Fruit fly (Drosophila melanogaster): ENCODE data around the gene Alp12.

The Alp12 gene

dm6 chr2L:19453381-19453780 lies 29.5 kb downstream of the Alp12 start, which contains the start of gene Top2 (continued):
- TF ChIP-seq Aef1 (GFP tag; IDR thresholded peaks at IDR 0.05) (peak; percentile 39), sug (tag; optimal IDR thresholded peaks at IDR 0.05) (peak; percentile 38), z (GFP tag; IDR thresholded peaks at IDR 0.05) (no peak), CG12659 (GFP tag; optimal IDR thresholded peaks at IDR 0.05) (peak; percentile 79), NFAT (GFP tag; IDR thresholded peaks at IDR 0.05) (peak; percentile 55; the same call in 1 of the 2 replicates), mld (GFP tag; IDR thresholded peaks at IDR 0.05; ENCODE audit: partially characterized antibody) (peak; percentile 68; the same call in 1 of the 3 replicates), pho (GFP tag; optimal IDR thresholded peaks at IDR 0.05) (peak; percentile 55), CG13287 (GFP tag; IDR thresholded peaks at IDR 0.05; ENCODE audit: partially characterized antibody) (peak; percentile 92), lola (GFP tag; optimal IDR thresholded peaks at IDR 0.05) (no peak), esg (GFP tag; conservative IDR thresholded peaks at IDR 0.05) (no peak), CG13296 (GFP tag; optimal IDR thresholded peaks at IDR 0.05) (no peak), CG33213 (GFP tag; optimal IDR thresholded peaks at IDR 0.05) (peak; percentile 86), pita (GFP tag; optimal IDR thresholded peaks at IDR 0.05) (peak; percentile 95), NC2β (GFP tag; optimal IDR thresholded peaks at IDR 0.05) (peak; percentile 33), vnd (GFP tag; IDR thresholded peaks at IDR 0.05; ENCODE audit: partially characterized antibody) (peak; percentile 77), ssp (GFP tag; IDR thresholded peaks at IDR 0.05) (peak; percentile 83), Dek (tag; optimal IDR thresholded peaks at IDR 0.05) (peak; percentile 54), ERR (GFP tag; optimal IDR thresholded peaks at IDR 0.05) (peak; percentile 13), chm (GFP tag; IDR thresholded peaks at IDR 0.05) (0 out of 2 replicates have a peak, but pooled peaks have one; percentile 55), cad (GFP tag; optimal IDR thresholded peaks at IDR 0.05) (no peak), Antp (GFP tag; optimal IDR thresholded peaks at IDR 0.05) (peak; percentile 43), nau (GFP tag; optimal IDR thresholded peaks at IDR 0.05) (no peak), CG12299 (tag; optimal IDR thresholded peaks at IDR 0.05) (no peak), CG15479 (GFP tag; optimal IDR thresholded peaks at IDR 0.05) (no peak), Abd-B (GFP tag; optimal IDR thresholded peaks at IDR 0.05) (peak; percentile 70), CG3163 (GFP tag; optimal IDR thresholded peaks at IDR 0.05) (no peak), CG15601 (tag; optimal IDR thresholded peaks at IDR 0.05) (peak; percentile 36), D19A (tag; optimal IDR thresholded peaks at IDR 0.05) (peak; percentile 18), insv (GFP tag; optimal IDR thresholded peaks at IDR 0.05) (peak in 1 of 2 experiments; percentile 53), CG9817 (tag; optimal IDR thresholded peaks at IDR 0.05) (peak; percentile 30), CG11093 (GFP tag; IDR thresholded peaks at IDR 0.05) (no peak), onecut (GFP tag; IDR thresholded peaks at IDR 0.05) (no peak), CG16813 (GFP tag; IDR thresholded peaks at IDR 0.05; ENCODE audit: partially characterized antibody) (peak; percentile 89), Fer3 (tag; optimal IDR thresholded peaks at IDR 0.05) (no peak), Nf-YC (tag; optimal IDR thresholded peaks at IDR 0.05) (peak; percentile 14), CG6813 (GFP tag; optimal IDR thresholded peaks at IDR 0.05) (no peak), Hr51 (GFP tag; optimal IDR thresholded peaks at IDR 0.05) (peak in 1 of 2 experiments; percentile 48), abd-A (tag; optimal IDR thresholded peaks at IDR 0.05) (no peak), H2.0 (GFP tag; IDR thresholded peaks at IDR 0.05) (no peak), Six4 (GFP tag; optimal IDR thresholded peaks at IDR 0.05) (no peak), HmgD (GFP tag; optimal IDR thresholded peaks at IDR 0.05) (peak; percentile 95), ewg (GFP tag; optimal IDR thresholded peaks at IDR 0.05) (peak; percentile 43), Gsc (GFP tag; IDR thresholded peaks at IDR 0.05) (no peak), CG8359 (GFP tag; optimal IDR thresholded peaks at IDR 0.05; ENCODE audit: borderline replicate concordance) (no peak), CG30020 (tag; optimal IDR thresholded peaks at IDR 0.05) (peak; percentile 70), chn (GFP tag; optimal IDR thresholded peaks at IDR 0.05) (peak; percentile 25), HLH4C (GFP tag; IDR thresholded peaks at IDR 0.05; ENCODE audit: partially characterized antibody) (peak; percentile 82), bbx (GFP tag; IDR thresholded peaks at IDR 0.05; ENCODE audit: partially characterized antibody) (peak; percentile 84), tx (GFP tag; optimal IDR thresholded peaks at IDR 0.05) (peak; percentile 12), CG9609 (GFP tag; optimal IDR thresholded peaks at IDR 0.05) (peak; percentile 28)

Measured in whole organism, embryonic.